Fruit fly (Drosophila melanogaster): ENCODE measurements around the gene MICU1.

The MICU1 gene

dm6 chr2L:7204172-7204482 is 22.1 kb downstream of the MICU1 start, which contains the start of gene CG4502 (continued):
- TF ChIP-seq esg (GFP tag; conservative IDR thresholded peaks at IDR 0.05) (no peak), CG34224 (GFP tag; IDR thresholded peaks at IDR 0.05; ENCODE audit: partially characterized antibody) (peak; percentile 100), grn (GFP tag; optimal IDR thresholded peaks at IDR 0.05) (no peak), CG13296 (GFP tag; optimal IDR thresholded peaks at IDR 0.05) (no peak), CG14965 (GFP tag; optimal IDR thresholded peaks at IDR 0.05; ENCODE audit: borderline replicate concordance) (no peak), CG32772 (GFP tag; IDR thresholded peaks at IDR 0.05) (no peak), Dad (GFP tag; optimal IDR thresholded peaks at IDR 0.05) (peak; percentile 13), Ravus (GFP tag; IDR thresholded peaks at IDR 0.05) (no peak), Dek (tag; optimal IDR thresholded peaks at IDR 0.05) (peak; percentile 21), CG4617 (GFP tag; optimal IDR thresholded peaks at IDR 0.05; ENCODE audit: borderline replicate concordance) (no peak), CG10565 (GFP tag; optimal IDR thresholded peaks at IDR 0.05) (no peak), CG8359 (GFP tag; optimal IDR thresholded peaks at IDR 0.05; ENCODE audit: borderline replicate concordance) (no peak), nerfin-1 (tag; optimal IDR thresholded peaks at IDR 0.05) (no peak), nerfin-2 (GFP tag; IDR thresholded peaks at IDR 0.05; ENCODE audit: partially characterized antibody) (peak; percentile 99), ab (GFP tag; optimal IDR thresholded peaks at IDR 0.05) (no peak), sc (optimal IDR thresholded peaks at IDR 0.05) (no peak), sc (GFP tag; optimal IDR thresholded peaks at IDR 0.05) (no peak), Chrac-16 (GFP tag; optimal IDR thresholded peaks at IDR 0.05) (no peak), Blimp-1 (GFP tag; optimal IDR thresholded peaks at IDR 0.05) (no peak), rib (GFP tag; IDR thresholded peaks at IDR 0.05) (no peak; the same call in 1 of the 2 replicates), D19B (GFP tag; optimal IDR thresholded peaks at IDR 0.05) (no peak), CG11560 (tag; IDR thresholded peaks at IDR 0.05) (peak; percentile 76; the same call in 2 of the 3 replicates), CG13424 (tag; optimal IDR thresholded peaks at IDR 0.05) (peak; percentile 20), dm (GFP tag; optimal IDR thresholded peaks at IDR 0.05) (no peak), ro (GFP tag; IDR thresholded peaks at IDR 0.05) (no peak), ranshi (GFP tag; IDR thresholded peaks at IDR 0.05) (no peak), CTCF (GFP tag; optimal IDR thresholded peaks at IDR 0.05) (peak; percentile 61), CG12391 (tag; optimal IDR thresholded peaks at IDR 0.05) (peak; percentile 15), z (GFP tag; IDR thresholded peaks at IDR 0.05) (no peak), CG4820 (GFP tag; optimal IDR thresholded peaks at IDR 0.05) (no peak), CG12236 (GFP tag; optimal IDR thresholded peaks at IDR 0.05) (peak; percentile 5), NC2α (GFP tag; optimal IDR thresholded peaks at IDR 0.05) (no peak), CG18262 (tag; optimal IDR thresholded peaks at IDR 0.05) (no peak), Hmx (GFP tag; optimal IDR thresholded peaks at IDR 0.05) (no peak), lmd (GFP tag; IDR thresholded peaks at IDR 0.05) (no peak), Adf1 (GFP tag; IDR thresholded peaks at IDR 0.05) (peak; percentile 45; the same call in 1 of the 2 replicates), sim (GFP tag; IDR thresholded peaks at IDR 0.05) (no peak), Ptx1 (GFP tag; IDR thresholded peaks at IDR 0.05) (no peak), CG17186 (GFP tag; optimal IDR thresholded peaks at IDR 0.05) (no peak), CG12769 (tag; optimal IDR thresholded peaks at IDR 0.05) (peak; percentile 52), hkb (optimal IDR thresholded peaks at IDR 0.05) (no peak), hkb (GFP tag; IDR thresholded peaks at IDR 0.05) (no peak), pita (GFP tag; optimal IDR thresholded peaks at IDR 0.05) (peak; percentile 68), Oli (tag; optimal IDR thresholded peaks at IDR 0.05) (no peak), CG13287 (GFP tag; IDR thresholded peaks at IDR 0.05; ENCODE audit: partially characterized antibody) (peak; percentile 100), br (optimal IDR thresholded peaks at IDR 0.05) (no peak), CG2875 (GFP tag; optimal IDR thresholded peaks at IDR 0.05) (no peak), CG3847 (GFP tag; IDR thresholded peaks at IDR 0.05) (peak; percentile 60), stwl (tag; optimal IDR thresholded peaks at IDR 0.05) (peak; percentile 98), vfl (GFP tag; optimal IDR thresholded peaks at IDR 0.05) (no peak), CG12155 (GFP tag; optimal IDR thresholded peaks at IDR 0.05) (peak; percentile 37), sr (GFP tag; IDR thresholded peaks at IDR 0.05) (no peak), CG2202 (tag; optimal IDR thresholded peaks at IDR 0.05) (no peak), Nf-YB (GFP tag; optimal IDR thresholded peaks at IDR 0.05) (no peak)
